Fruit fly (Drosophila melanogaster): ENCODE measurements around the gene nkd.
A peak's percentile ranks its signal among the peaks of the same experiment; 100 is the strongest.

nkd gene

dm6 chr3L:19079798-19080691 is 34.8 kb upstream of the nkd start (continued):
- TF ChIP-seq exex (tag; optimal IDR thresholded peaks at IDR 0.05): no peak
- TF ChIP-seq CG17361 (GFP tag; IDR thresholded peaks at IDR 0.05): peak; percentile 65; the same call in 2 of the 3 replicates
- TF ChIP-seq CG12659 (GFP tag; optimal IDR thresholded peaks at IDR 0.05): peak; percentile 44
- TF ChIP-seq CG6813 (GFP tag; optimal IDR thresholded peaks at IDR 0.05): peak; percentile 25
- no peak for TF ChIP-seq Deaf1 (tag; optimal IDR thresholded peaks at IDR 0.05)
- no peak for TF ChIP-seq ssp (GFP tag; IDR thresholded peaks at IDR 0.05)
- peak; percentile 36 for TF ChIP-seq Sox102F (GFP tag; optimal IDR thresholded peaks at IDR 0.05)
- no peak for TF ChIP-seq dimm (GFP tag; IDR thresholded peaks at IDR 0.05)
- TF ChIP-seq eyg (GFP tag; optimal IDR thresholded peaks at IDR 0.05): peak; percentile 38
- peak in 1 of 2 experiments; percentile 60 for TF ChIP-seq Hr51 (GFP tag; optimal IDR thresholded peaks at IDR 0.05)
- no peak for TF ChIP-seq Atf6 (GFP tag; IDR thresholded peaks at IDR 0.05)
- TF ChIP-seq ro (GFP tag; IDR thresholded peaks at IDR 0.05): no peak
- TF ChIP-seq insv (GFP tag; optimal IDR thresholded peaks at IDR 0.05): no peak
- no peak for TF ChIP-seq CTCF (GFP tag; optimal IDR thresholded peaks at IDR 0.05)
- no peak for TF ChIP-seq CG11085 (GFP tag; IDR thresholded peaks at IDR 0.05)
- peak; percentile 28 for TF ChIP-seq CG18619 (GFP tag; optimal IDR thresholded peaks at IDR 0.05)
- TF ChIP-seq salm (tag; optimal IDR thresholded peaks at IDR 0.05): no peak
- TF ChIP-seq Pdp1 (GFP tag; optimal IDR thresholded peaks at IDR 0.05): peak; percentile 13 to 30
- no peak for TF ChIP-seq prd (optimal IDR thresholded peaks at IDR 0.05)
- peak; percentile 18; the same call in 1 of the 3 replicates for TF ChIP-seq prd (GFP tag; IDR thresholded peaks at IDR 0.05)
- no peak for TF ChIP-seq CG11093 (GFP tag; IDR thresholded peaks at IDR 0.05)
- TF ChIP-seq crc (GFP tag; optimal IDR thresholded peaks at IDR 0.05): no peak
- no peak for TF ChIP-seq HmgD (GFP tag; optimal IDR thresholded peaks at IDR 0.05)
- peak; percentile 18 for TF ChIP-seq mam (GFP tag; optimal IDR thresholded peaks at IDR 0.05)
- TF ChIP-seq CG13775 (GFP tag; optimal IDR thresholded peaks at IDR 0.05): peak; percentile 10
- peak; percentile 58 for TF ChIP-seq CG3281 (GFP tag; optimal IDR thresholded peaks at IDR 0.05)
- TF ChIP-seq btn (GFP tag; optimal IDR thresholded peaks at IDR 0.05): no peak
- no peak for TF ChIP-seq bowl (GFP tag; IDR thresholded peaks at IDR 0.05)
- TF ChIP-seq pnt (GFP tag; optimal IDR thresholded peaks at IDR 0.05): no peak
- TF ChIP-seq Kr (GFP tag; optimal IDR thresholded peaks at IDR 0.05): no peak
- no peak for TF ChIP-seq sd (tag; optimal IDR thresholded peaks at IDR 0.05)
- peak; percentile 30 for TF ChIP-seq Xbp1 (GFP tag; optimal IDR thresholded peaks at IDR 0.05)
- no peak for TF ChIP-seq HLH3B (GFP tag; IDR thresholded peaks at IDR 0.05)
- no peak for TF ChIP-seq CG16813 (GFP tag; IDR thresholded peaks at IDR 0.05; ENCODE audit: partially characterized antibody)
- peak; percentile 26 for TF ChIP-seq CG13424 (tag; optimal IDR thresholded peaks at IDR 0.05)
- no peak for TF ChIP-seq CG4730 (GFP tag; IDR thresholded peaks at IDR 0.05)
- TF ChIP-seq ERR (GFP tag; optimal IDR thresholded peaks at IDR 0.05): no peak
- TF ChIP-seq CG1024 (GFP tag; IDR thresholded peaks at IDR 0.05): no peak
- no peak for TF ChIP-seq CG11695 (GFP tag; IDR thresholded peaks at IDR 0.05)
- no peak for TF ChIP-seq corto (GFP tag; optimal IDR thresholded peaks at IDR 0.05)
- TF ChIP-seq CG32767 (GFP tag; IDR thresholded peaks at IDR 0.05): no peak
- no peak for TF ChIP-seq CG15601 (tag; optimal IDR thresholded peaks at IDR 0.05)
- no peak for TF ChIP-seq CG14014 (GFP tag; IDR thresholded peaks at IDR 0.05)
- no peak for TF ChIP-seq CG6654 (GFP tag; optimal IDR thresholded peaks at IDR 0.05)
- no peak for TF ChIP-seq Bgb (GFP tag; IDR thresholded peaks at IDR 0.05; ENCODE audit: partially characterized antibody)
- no peak for TF ChIP-seq ash1 (GFP tag; optimal IDR thresholded peaks at IDR 0.05)
- TF ChIP-seq CG8388 (GFP tag; optimal IDR thresholded peaks at IDR 0.05): no peak
- no peak for TF ChIP-seq vnd (GFP tag; IDR thresholded peaks at IDR 0.05; ENCODE audit: partially characterized antibody)
- TF ChIP-seq sens (GFP tag): peak; percentile 90
- TF ChIP-seq BEAF-32 (GFP tag; optimal IDR thresholded peaks at IDR 0.05): no peak
